Worm (Caenorhabditis elegans): ENCODE data around the gene rps-24.
A peak's percentile ranks its signal among the peaks of the same experiment; 100 is the strongest.

Gene rps-24

ce11 chrIV:396373-396772, 10.7 kb downstream of the rps-24 start, which contains the start of gene rrp-8:
Gene rrp-8, plus strand, starts transcription at chrIV:396545.
- no peak for TF ChIP-seq sea-2 (GFP tag; optimal IDR thresholded peaks at IDR 0.05)
- no peak for TF ChIP-seq lin-39 (tag; optimal IDR thresholded peaks at IDR 0.05)
- TF ChIP-seq aly-2 (tag; optimal IDR thresholded peaks at IDR 0.05), result no peak
- no peak for TF ChIP-seq nhr-23 (tag; optimal IDR thresholded peaks at IDR 0.05)
- TF ChIP-seq zag-1 (tag; optimal IDR thresholded peaks at IDR 0.05), result no peak
- TF ChIP-seq nhr-11 (tag; optimal IDR thresholded peaks at IDR 0.05), result no peak
- no peak for TF ChIP-seq pqm-1 (tag; optimal IDR thresholded peaks at IDR 0.05)
- no peak for TF ChIP-seq snpc-4 (tag; optimal IDR thresholded peaks at IDR 0.05)
- no peak for TF ChIP-seq ceh-16 (tag; optimal IDR thresholded peaks at IDR 0.05)
- TF ChIP-seq nfya-1 (tag; optimal IDR thresholded peaks at IDR 0.05; ENCODE audit: insufficient read depth), result no peak
- no peak for TF ChIP-seq ceh-28 (tag; optimal IDR thresholded peaks at IDR 0.05)
- no peak for TF ChIP-seq nhr-76 (tag; optimal IDR thresholded peaks at IDR 0.05)
- TF ChIP-seq daf-12 (tag; optimal IDR thresholded peaks at IDR 0.05), result no peak
- TF ChIP-seq ceh-9 (tag; optimal IDR thresholded peaks at IDR 0.05), result no peak
- TF ChIP-seq elt-2 (tag; optimal IDR thresholded peaks at IDR 0.05), result no peak
- no peak for TF ChIP-seq mml-1 (tag; optimal IDR thresholded peaks at IDR 0.05)
- no peak for TF ChIP-seq mdl-1 (tag; optimal IDR thresholded peaks at IDR 0.05)
- no peak for TF ChIP-seq fkh-2 (tag; optimal IDR thresholded peaks at IDR 0.05)
- no peak for TF ChIP-seq eor-1 (tag; optimal IDR thresholded peaks at IDR 0.05)
- no peak for TF ChIP-seq nhr-28 (tag; optimal IDR thresholded peaks at IDR 0.05)

- TF ChIP-seq nhr-67 (tag; optimal IDR thresholded peaks at IDR 0.05) (no peak), ceh-16 (tag; optimal IDR thresholded peaks at IDR 0.05) (no peak)
These were observed 15.7 kb downstream of the rps-24 start, which contains the start of gene gpa-4 for ce11 chrIV:401395-401794. Gene gpa-4, plus strand, starts transcription at chrIV:401695.

- no peak for TF ChIP-seq ama-1 (optimal IDR thresholded peaks at IDR 0.05)
- TF ChIP-seq nhr-11 (tag; optimal IDR thresholded peaks at IDR 0.05), result no peak
- no peak for TF ChIP-seq nhr-25 (tag; optimal IDR thresholded peaks at IDR 0.05)
- TF ChIP-seq pqm-1 (tag; optimal IDR thresholded peaks at IDR 0.05), result peak; percentile 10
- no peak for TF ChIP-seq nhr-76 (tag; optimal IDR thresholded peaks at IDR 0.05)
- TF ChIP-seq ztf-11 (tag; optimal IDR thresholded peaks at IDR 0.05), result no peak
- no peak for TF ChIP-seq ztf-4 (tag; optimal IDR thresholded peaks at IDR 0.05)
- peak; percentile 53 for TF ChIP-seq elt-2 (tag; optimal IDR thresholded peaks at IDR 0.05)
- TF ChIP-seq daf-12 (tag; optimal IDR thresholded peaks at IDR 0.05), result no peak
- TF ChIP-seq hmg-11 (tag; optimal IDR thresholded peaks at IDR 0.05), result no peak
- peak; percentile 4 for TF ChIP-seq pha-4 (tag; optimal IDR thresholded peaks at IDR 0.05)
- TF ChIP-seq ceh-16 (tag; optimal IDR thresholded peaks at IDR 0.05), result no peak
- TF ChIP-seq unc-39 (tag; optimal IDR thresholded peaks at IDR 0.05), result no peak
These were observed 23.2 kb downstream of the rps-24 start for ce11 chrIV:408892-409291.

- no peak for TF ChIP-seq lin-15B (tag; optimal IDR thresholded peaks at IDR 0.05)
- no peak for TF ChIP-seq nhr-28 (tag; optimal IDR thresholded peaks at IDR 0.05)
- no peak for TF ChIP-seq jun-1 (tag; optimal IDR thresholded peaks at IDR 0.05)
- TF ChIP-seq eor-1 (tag; optimal IDR thresholded peaks at IDR 0.05), result no peak
- TF ChIP-seq daf-12 (tag; optimal IDR thresholded peaks at IDR 0.05), result no peak
- TF ChIP-seq nhr-43 (tag; optimal IDR thresholded peaks at IDR 0.05; ENCODE audit: poor library complexity, severe bottlenecking), result no peak
- TF ChIP-seq unc-62 (GFP tag; optimal IDR thresholded peaks at IDR 0.05), result no peak
- TF ChIP-seq nhr-25 (tag; optimal IDR thresholded peaks at IDR 0.05), result no peak
These were observed 24.2 kb downstream of the rps-24 start, which contains the start of gene kgb-1 for ce11 chrIV:409935-410334. Gene kgb-1, minus strand, starts transcription at chrIV:410035.

ce11 chrIV:410420-410891, 24.8 kb downstream of the rps-24 start, which contains the start of gene T07A9.12:
Gene T07A9.12, plus strand, starts transcription at chrIV:410867.
- no peak for TF ChIP-seq nhr-28 (tag; optimal IDR thresholded peaks at IDR 0.05)
- TF ChIP-seq ceh-16 (tag; optimal IDR thresholded peaks at IDR 0.05), result no peak
- TF ChIP-seq daf-12 (tag; optimal IDR thresholded peaks at IDR 0.05), result no peak
- no peak for TF ChIP-seq egl-5 (tag; optimal IDR thresholded peaks at IDR 0.05)
- TF ChIP-seq ztf-11 (tag; optimal IDR thresholded peaks at IDR 0.05), result no peak
- TF ChIP-seq lin-39 (tag; optimal IDR thresholded peaks at IDR 0.05), result no peak
- TF ChIP-seq zag-1 (tag; optimal IDR thresholded peaks at IDR 0.05), result no peak
- TF ChIP-seq ama-1 (optimal IDR thresholded peaks at IDR 0.05), result no peak
- TF ChIP-seq lsy-12 (tag; optimal IDR thresholded peaks at IDR 0.05), result peak; percentile 43
- TF ChIP-seq elt-1 (tag; optimal IDR thresholded peaks at IDR 0.05), result no peak
- TF ChIP-seq unc-39 (tag; optimal IDR thresholded peaks at IDR 0.05), result no peak
- TF ChIP-seq snpc-4 (tag; optimal IDR thresholded peaks at IDR 0.05), result peak; percentile 11
- peak; percentile 47 for TF ChIP-seq R02D3.7 (tag; optimal IDR thresholded peaks at IDR 0.05)
- TF ChIP-seq ceh-82 (tag; optimal IDR thresholded peaks at IDR 0.05), result no peak
- TF ChIP-seq nhr-11 (tag; optimal IDR thresholded peaks at IDR 0.05), result no peak
- peak; percentile 81 for TF ChIP-seq nhr-23 (tag; optimal IDR thresholded peaks at IDR 0.05)
- no peak for TF ChIP-seq egl-27 (tag; optimal IDR thresholded peaks at IDR 0.05)
- TF ChIP-seq ceh-28 (tag; optimal IDR thresholded peaks at IDR 0.05), result peak; percentile 20
- no peak for TF ChIP-seq eor-1 (tag; optimal IDR thresholded peaks at IDR 0.05)
- no peak for TF ChIP-seq elt-3 (tag; optimal IDR thresholded peaks at IDR 0.05)
- TF ChIP-seq pqm-1 (tag; optimal IDR thresholded peaks at IDR 0.05), result peak; percentile 58
- TF ChIP-seq ceh-9 (tag; optimal IDR thresholded peaks at IDR 0.05), result no peak
- no peak for TF ChIP-seq mml-1 (tag; optimal IDR thresholded peaks at IDR 0.05)
- TF ChIP-seq nhr-25 (tag; optimal IDR thresholded peaks at IDR 0.05), result peak; percentile 53
- TF ChIP-seq fos-1 (tag; optimal IDR thresholded peaks at IDR 0.05), result no peak
- TF ChIP-seq lin-15B (tag; optimal IDR thresholded peaks at IDR 0.05), result peak; percentile 56
- no peak for TF ChIP-seq ztf-4 (tag; optimal IDR thresholded peaks at IDR 0.05)
- no peak for TF ChIP-seq fkh-2 (tag; optimal IDR thresholded peaks at IDR 0.05)
- TF ChIP-seq nfya-1 (tag; optimal IDR thresholded peaks at IDR 0.05; ENCODE audit: insufficient read depth), result peak; percentile 76
- TF ChIP-seq tbx-2 (tag; optimal IDR thresholded peaks at IDR 0.05), result no peak
- peak; percentile 13 for TF ChIP-seq nhr-77 (tag; optimal IDR thresholded peaks at IDR 0.05)
